Worm (Caenorhabditis elegans) whole organism, early embryonic: ENCODE results near the gene F35C5.12.

Experiments
- F13C5.2 ChIP-seq: sonication (generic microtip); optimal IDR thresholded peaks from 2 replicates; lab custom pipeline; 2017; ENCODE audit warnings: mild to moderate bottlenecking, missing genetic modification characterization, inconsistent platforms, missing compliant biosample characterization
- ama-1 ChIP-seq: fragments of 150-350 bp; optimal IDR thresholded peaks from 2 replicates; lab custom pipeline; 2014
- ets-7 ChIP-seq: sonication (generic microtip); optimal IDR thresholded peaks from 2 replicates; lab custom pipeline; 2016; ENCODE audit warnings: missing genotype, missing genetic modification characterization, missing compliant biosample characterization
- hmbx-1 ChIP-seq: sonication (generic microtip); optimal IDR thresholded peaks from 2 replicates; lab custom pipeline; 2016; ENCODE audit warnings: mild to moderate bottlenecking, missing genetic modification characterization, missing compliant biosample characterization
- pes-1 ChIP-seq: fragments of 200-800 bp; sonication (Bioruptor generic); IDR thresholded peaks from 2 replicates; pipeline ENCODE4 v1.3.6; 2022; ENCODE audit warnings: missing genetic modification reagents, missing genetic modification characterization, missing compliant biosample characterization
- tbx-11 ChIP-seq: fragments of 200-800 bp; sonication (Bioruptor generic); IDR thresholded peaks from 2 replicates; pipeline ENCODE4 v1.3.6; 2022; ENCODE audit warnings: missing genetic modification characterization, missing compliant biosample characterization
- tbx-37 ChIP-seq: fragments of 200-800 bp; sonication (Bioruptor generic); conservative IDR thresholded peaks from 2 replicates; pipeline ENCODE4 v1.3.6; 2022; ENCODE audit warnings: missing genetic modification reagents, missing genetic modification characterization, missing compliant biosample characterization

DNA sequence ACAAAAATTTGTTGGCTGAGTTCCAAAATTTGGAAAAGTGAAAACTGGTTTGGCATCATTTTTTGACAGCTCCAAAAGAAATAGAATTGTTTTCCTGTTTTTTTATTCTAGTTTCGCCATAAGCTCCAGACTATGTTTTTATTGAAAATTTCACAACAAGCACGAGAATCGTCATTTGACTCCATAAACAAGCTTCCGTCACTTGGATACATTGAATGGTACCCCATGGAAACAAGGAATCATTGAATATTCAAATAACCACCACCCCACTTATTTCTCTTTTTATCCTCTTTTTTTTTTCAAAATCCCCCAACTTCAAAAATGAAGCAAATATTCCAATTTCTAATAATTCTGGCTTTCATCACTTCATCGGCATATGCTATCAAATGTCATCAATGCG is 5.6 kb downstream of the F35C5.12 start, which contains the start of gene ddn-2:
- TF ChIP-seq tbx-37 (GFP tag; lab: Robert Waterston, UW): no peak
- no peak for TF ChIP-seq tbx-11
- TF ChIP-seq ets-7: no peak
- no peak for TF ChIP-seq F13C5.2 (tag; lab: Kevin White, UChicago)
- TF ChIP-seq ama-1: no peak
- TF ChIP-seq hmbx-1 (tag; lab: Kevin White, UChicago): no peak
- no peak for TF ChIP-seq pes-1 (GFP tag; lab: Robert Waterston, UW)
